Worm (Caenorhabditis elegans) whole organism, early embryonic: ENCODE results near the gene nhr-164.

Experiments
- aly-1 ChIP-seq: sonication (generic microtip); optimal IDR thresholded peaks from 2 replicates; lab custom pipeline; 2016; ENCODE audit warnings: missing genetic modification characterization, missing compliant biosample characterization
- ama-1 ChIP-seq: fragments of 150-350 bp; optimal IDR thresholded peaks from 2 replicates; lab custom pipeline; 2014
- ceh-13 ChIP-seq: fragments of 200-800 bp; sonication (Bioruptor generic); optimal IDR thresholded peaks from 2 replicates; lab custom pipeline; 2018; ENCODE audit warnings: mild to moderate bottlenecking, missing genetic modification characterization, missing compliant biosample characterization
- flt-1 ChIP-seq: fragments of 200-800 bp; sonication (Bioruptor generic); IDR thresholded peaks from 2 replicates; pipeline ENCODE4 v1.3.6; 2022; ENCODE audit warnings: missing genetic modification characterization, missing compliant biosample characterization
- scrt-1 ChIP-seq: fragments of 200-800 bp; sonication (Bioruptor generic); IDR thresholded peaks from 2 replicates; pipeline ENCODE4 v1.3.6; 2022; ENCODE audit warnings: missing genetic modification characterization, missing compliant biosample characterization
- sea-1 ChIP-seq: fragments of 200-800 bp; sonication (Bioruptor generic); conservative IDR thresholded peaks from 2 replicates; pipeline ENCODE4 v1.3.6; 2022; ENCODE audit warnings: missing genetic modification characterization, missing compliant biosample characterization
- tbx-37 ChIP-seq: fragments of 200-800 bp; sonication (Bioruptor generic); conservative IDR thresholded peaks from 2 replicates; pipeline ENCODE4 v1.3.6; 2022; ENCODE audit warnings: missing genetic modification reagents, missing genetic modification characterization, missing compliant biosample characterization

DNA sequence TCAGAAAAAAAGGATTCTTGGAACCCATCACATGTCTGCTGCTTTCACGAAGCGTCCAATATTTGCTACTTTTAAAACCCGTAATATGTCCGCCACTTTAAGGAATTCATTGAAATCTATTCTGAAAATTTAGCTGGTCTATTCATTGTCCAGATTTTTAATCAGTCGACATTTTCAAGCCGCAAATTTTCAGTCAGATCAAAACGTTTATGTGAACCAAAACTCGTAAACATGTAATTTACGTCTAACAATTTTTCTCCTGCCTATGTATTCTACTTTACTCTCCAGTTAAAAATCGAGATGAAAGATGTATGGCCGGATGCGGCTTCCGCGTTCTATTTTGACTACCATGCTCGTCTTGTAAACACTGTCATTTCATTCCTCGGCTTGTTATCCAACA is 37.6 kb downstream of the nhr-164 start, which contains the start of gene srw-1:
- TF ChIP-seq ceh-13 (GFP tag; lab: Kevin White, UChicago), result no peak
- TF ChIP-seq ama-1 (lab: Kevin White, UChicago), result no peak
- no peak for TF ChIP-seq scrt-1
- TF ChIP-seq tbx-37 (GFP tag; lab: Robert Waterston, UW), result no peak
- no peak for TF ChIP-seq sea-1 (GFP tag; lab: Robert Waterston, UW)
- no peak for TF ChIP-seq flt-1 (GFP tag; lab: Robert Waterston, UW)
- no peak for TF ChIP-seq aly-1 (tag; lab: Kevin White, UChicago)
